Worm (Caenorhabditis elegans) whole organism, L2 larva: Measurements from ENCODE around the gene C23G10.10.

Experiments
- aly-2 ChIP-seq: fragments of 150-350 bp; optimal IDR thresholded peaks from 2 replicates; lab custom pipeline; 2014; ENCODE audit warnings: missing biosample characterization, missing genetic modification characterization
- ama-1 ChIP-seq: fragments of 150-350 bp; optimal IDR thresholded peaks from 2 replicates; lab custom pipeline; 2018; ENCODE audit warnings: inconsistent platforms
- blmp-1 ChIP-seq: sonication (generic microtip); optimal IDR thresholded peaks from 2 replicates; lab custom pipeline; 2017; ENCODE audit warnings: missing genetic modification characterization, mild to moderate bottlenecking, missing compliant biosample characterization, antibody characterized with exemption, moderate library complexity; ENCODE audit not compliant: insufficient read depth
- ceh-82 ChIP-seq: fragments of 150-350 bp; optimal IDR thresholded peaks from 2 replicates; lab custom pipeline; 2014; ENCODE audit warnings: missing biosample characterization, missing genetic modification characterization
- dmd-4 ChIP-seq: sonication (generic microtip); optimal IDR thresholded peaks from 2 replicates; lab custom pipeline; 2017; ENCODE audit warnings: missing biosample characterization, missing genetic modification characterization
- egl-27 ChIP-seq: sonication (generic microtip); optimal IDR thresholded peaks from 3 replicates; lab custom pipeline; 2017; ENCODE audit warnings: missing biosample characterization, missing genetic modification reagents, missing genetic modification characterization
- lin-13 ChIP-seq: fragments of 150-350 bp; optimal IDR thresholded peaks from 2 replicates; lab custom pipeline; 2014; ENCODE audit warnings: missing biosample characterization, missing genetic modification reagents, missing genetic modification characterization
- mdl-1 ChIP-seq, 2 experiments: fragments of 150-350 bp in 1 of 2; sonication (generic microtip) in 1 of 2; optimal IDR thresholded peaks; 2 replicates each; lab custom pipeline; 2017; ENCODE audit warnings: missing biosample characterization in 2 of 2, missing genetic modification characterization in 2 of 2
- nhr-11 ChIP-seq: fragments of 150-350 bp; optimal IDR thresholded peaks from 2 replicates; lab custom pipeline; 2014; ENCODE audit warnings: missing biosample characterization, missing genetic modification characterization
- nhr-12 ChIP-seq: fragments of 150-350 bp; optimal IDR thresholded peaks from 2 replicates; lab custom pipeline; 2014; ENCODE audit warnings: missing biosample characterization, missing genetic modification characterization
- nhr-237 ChIP-seq: fragments of 150-350 bp; optimal IDR thresholded peaks from 2 replicates; lab custom pipeline; 2014; ENCODE audit warnings: missing biosample characterization, missing genetic modification characterization
- sma-3 ChIP-seq: sonication (generic microtip); optimal IDR thresholded peaks from 2 replicates; lab custom pipeline; 2016; ENCODE audit warnings: missing genetic modification reagents, missing genetic modification characterization, missing compliant biosample characterization
- zag-1 ChIP-seq: fragments of 150-350 bp; optimal IDR thresholded peaks from 2 replicates; lab custom pipeline; 2014; ENCODE audit warnings: missing biosample characterization, missing genetic modification characterization

- TF ChIP-seq mdl-1 (tag; optimal IDR thresholded peaks at IDR 0.05; lab: Kevin White, UChicago) (no peak), ceh-82 (tag; lab: Kevin White, UChicago) (no peak), nhr-237 (tag; lab: Kevin White, UChicago) (no peak), ama-1 (lab: Kevin White, UChicago) (no peak), sma-3 (GFP tag; lab: Kevin White, UChicago) (no peak), dmd-4 (tag; lab: Kevin White, UChicago) (no peak), lin-13 (GFP tag; lab: Kevin White, UChicago) (no peak), nhr-12 (no peak), aly-2 (tag; lab: Kevin White, UChicago) (no peak), egl-27 (no peak), nhr-11 (tag; lab: Kevin White, UChicago) (no peak), blmp-1 (tag; lab: Kevin White, UChicago) (no peak), zag-1 (tag; lab: Kevin White, UChicago) (no peak)
These were observed 26.7 kb upstream of the C23G10.10 start, which contains the start of gene T12A2.3 for ce11 chrIII:6240528-6240927.
